Fruit fly (Drosophila melanogaster): ENCODE results near the gene Flacc.
A peak's percentile ranks its signal among the peaks of the same experiment; 100 is the strongest.

Gene Flacc

dm6 chrX:18857916-18858315, 35.5 kb downstream of the Flacc start, which contains the start of gene Usp39 (continued):
- TF ChIP-seq CG9817 (tag; optimal IDR thresholded peaks at IDR 0.05) = no peak
- TF ChIP-seq Hr3 (GFP tag; optimal IDR thresholded peaks at IDR 0.05) = peak; percentile 32
- TF ChIP-seq PHDP (tag; optimal IDR thresholded peaks at IDR 0.05) = peak; percentile 17
- TF ChIP-seq CHES-1-like (GFP tag; optimal IDR thresholded peaks at IDR 0.05) = peak; percentile 19
- TF ChIP-seq Ptx1 (GFP tag; IDR thresholded peaks at IDR 0.05) = peak; percentile 24; the same call in 1 of the 2 replicates
- TF ChIP-seq CG15479 (GFP tag; optimal IDR thresholded peaks at IDR 0.05) = no peak

DNA sequence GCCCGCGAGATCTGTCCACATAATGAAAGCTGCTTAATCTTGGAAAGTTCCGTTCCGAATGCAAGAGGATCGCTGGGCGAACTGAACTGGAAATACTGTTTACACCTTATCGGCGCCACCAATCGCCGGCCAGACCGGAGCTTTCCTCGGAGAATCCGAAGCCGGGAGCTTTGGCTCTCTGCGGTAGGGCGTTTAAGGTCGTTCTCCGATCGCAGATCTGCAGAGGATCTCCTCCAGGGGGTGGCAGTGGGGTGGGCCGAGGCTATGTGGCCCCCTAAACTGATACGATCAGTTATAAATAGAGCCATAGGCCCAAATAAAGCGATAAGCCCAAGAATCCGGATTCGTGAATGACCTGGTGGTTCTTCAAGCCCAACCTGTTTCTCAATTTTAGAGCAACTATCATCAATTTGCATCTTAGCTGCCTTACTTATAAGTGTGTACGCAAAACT, 36.1 kb downstream of the Flacc start, which contains the start of gene CG7322:
CG7322 (minus strand) TSS at position 402 of the 452 bp plus-strand sequence.
- TF ChIP-seq CG10366 (GFP tag; IDR thresholded peaks at IDR 0.05) (no peak), chm (GFP tag; IDR thresholded peaks at IDR 0.05) (no peak), pho (GFP tag; optimal IDR thresholded peaks at IDR 0.05) (no peak), Pdp1 (GFP tag; optimal IDR thresholded peaks at IDR 0.05) (peak in 1 of 2 experiments; percentile 3), peb (GFP tag; IDR thresholded peaks at IDR 0.05) (no peak), BtbVII (GFP tag; optimal IDR thresholded peaks at IDR 0.05) (no peak), Ets65A (GFP tag) (peak; percentile 12), ranshi (GFP tag; IDR thresholded peaks at IDR 0.05) (no peak), Med (GFP tag) (peak; percentile 69), crol (GFP tag; IDR thresholded peaks at IDR 0.05) (peak; percentile 75), gsb (GFP tag; IDR thresholded peaks at IDR 0.05) (no peak), nom (GFP tag; optimal IDR thresholded peaks at IDR 0.05) (peak; percentile 32), Deaf1 (tag; optimal IDR thresholded peaks at IDR 0.05) (peak; percentile 53), CG16813 (GFP tag; IDR thresholded peaks at IDR 0.05; ENCODE audit: partially characterized antibody) (0 out of 3 replicates have a peak, but pooled peaks have one; percentile 21), CG10543 (GFP tag; optimal IDR thresholded peaks at IDR 0.05) (peak; percentile 15), B-H2 (GFP tag; optimal IDR thresholded peaks at IDR 0.05) (peak; percentile 8), CG13424 (tag; optimal IDR thresholded peaks at IDR 0.05) (no peak), ERR (GFP tag; optimal IDR thresholded peaks at IDR 0.05) (peak; percentile 90), bbx (GFP tag; IDR thresholded peaks at IDR 0.05; ENCODE audit: partially characterized antibody) (0 out of 2 replicates have a peak, but pooled peaks have one; percentile 17), Hr78 (GFP tag; optimal IDR thresholded peaks at IDR 0.05) (peak in 1 of 2 experiments; percentile 81), Nf-YB (GFP tag; optimal IDR thresholded peaks at IDR 0.05) (peak; percentile 74), sug (tag; optimal IDR thresholded peaks at IDR 0.05) (peak; percentile 98), grn (GFP tag; optimal IDR thresholded peaks at IDR 0.05) (peak; percentile 89), CG11398 (GFP tag; optimal IDR thresholded peaks at IDR 0.05) (no peak), NC2β (GFP tag; optimal IDR thresholded peaks at IDR 0.05) (no peak), CG34376 (GFP tag; optimal IDR thresholded peaks at IDR 0.05) (peak; percentile 96), CG1792 (GFP tag; optimal IDR thresholded peaks at IDR 0.05) (no peak), org-1 (GFP tag; optimal IDR thresholded peaks at IDR 0.05) (no peak), HLH4C (GFP tag; IDR thresholded peaks at IDR 0.05; ENCODE audit: partially characterized antibody) (no peak), emc (GFP tag; optimal IDR thresholded peaks at IDR 0.05) (no peak), CG32532 (GFP tag; IDR thresholded peaks at IDR 0.05) (no peak), Nf-YC (tag; optimal IDR thresholded peaks at IDR 0.05) (peak; percentile 82), CG10462 (GFP tag; optimal IDR thresholded peaks at IDR 0.05) (no peak), CG9932 (GFP tag; IDR thresholded peaks at IDR 0.05) (no peak), CG15514 (GFP tag; optimal IDR thresholded peaks at IDR 0.05) (peak; percentile 10), ftz-f1 (GFP tag; optimal IDR thresholded peaks at IDR 0.05) (peak; percentile 85), CG17802 (tag; optimal IDR thresholded peaks at IDR 0.05) (no peak)
